Worm (Caenorhabditis elegans): ENCODE measurements around the gene C45H4.21.

ce11 chrV:2149432-2149831 lies at the start of gene C45H4.21:
- TF ChIP-seq hpl-2 (GFP tag; optimal IDR thresholded peaks at IDR 0.05) (no peak), aly-2 (tag; optimal IDR thresholded peaks at IDR 0.05) (no peak), ces-1 (GFP tag; optimal IDR thresholded peaks at IDR 0.05) (no peak), unc-30 (tag; optimal IDR thresholded peaks at IDR 0.05) (no peak), lin-14 (GFP tag; optimal IDR thresholded peaks at IDR 0.05) (no peak), egl-27 (tag; optimal IDR thresholded peaks at IDR 0.05) (no peak), lin-35 (GFP tag; optimal IDR thresholded peaks at IDR 0.05) (no peak), Y116A8C.19 (tag; optimal IDR thresholded peaks at IDR 0.05; ENCODE audit: borderline replicate concordance) (no peak), dpl-1 (GFP tag; optimal IDR thresholded peaks at IDR 0.05) (no peak), sup-37 (GFP tag; optimal IDR thresholded peaks at IDR 0.05) (no peak), ztf-11 (tag; optimal IDR thresholded peaks at IDR 0.05) (no peak), lin-15B (tag; optimal IDR thresholded peaks at IDR 0.05) (no peak)

Measured in whole organism, L1 larva.